Fruit fly (Drosophila melanogaster) whole organism, embryonic: ENCODE results near the gene CG5498.

ENCODE experiments used
- CG10267 ChIP-seq: fragments of 200-800 bp; sonication (Bioruptor generic); optimal IDR thresholded peaks from 2 replicates; lab custom pipeline; 2018; ENCODE audit warnings: missing biosample characterization, mild to moderate bottlenecking, missing genetic modification characterization, moderate library complexity
- CG10565 ChIP-seq: fragments of 200-800 bp; sonication (Bioruptor generic); optimal IDR thresholded peaks from 3 replicates; lab custom pipeline; 2016; ENCODE audit warnings: missing biosample characterization, mild to moderate bottlenecking, missing genetic modification characterization
- CG11085 ChIP-seq: fragments of 200-800 bp; sonication (Bioruptor generic); IDR thresholded peaks from 2 replicates; pipeline ENCODE4 v1.3.6; 2022; ENCODE audit warnings: missing biosample characterization, missing genetic modification characterization
- CG11093 ChIP-seq: fragments of 200-800 bp; sonication (Bioruptor generic); IDR thresholded peaks from 3 replicates; pipeline ENCODE4 v1.3.6; 2022; ENCODE audit warnings: missing biosample characterization, missing genetic modification characterization
- CG11247 ChIP-seq: fragments of 200-800 bp; sonication (Bioruptor generic); IDR thresholded peaks from 2 replicates; pipeline ENCODE4 v1.3.6; 2022; ENCODE audit warnings: missing biosample characterization, missing genetic modification characterization
- CG11456 ChIP-seq: fragments of 200-800 bp; sonication (Bioruptor generic); IDR thresholded peaks from 3 replicates; pipeline ENCODE4 v1.3.6; 2022; ENCODE audit warnings: missing biosample characterization, missing genetic modification characterization
- CG12236 ChIP-seq: fragments of 200-800 bp; sonication (Bioruptor generic); optimal IDR thresholded peaks from 2 replicates; lab custom pipeline; 2016; ENCODE audit warnings: missing biosample characterization, missing genetic modification characterization
- CG16815 ChIP-seq: fragments of 200-800 bp; sonication (Bioruptor generic); optimal IDR thresholded peaks from 3 replicates; lab custom pipeline; 2017; ENCODE audit warnings: missing biosample characterization, mild to moderate bottlenecking, missing genetic modification characterization
- CG34376 ChIP-seq: fragments of 200-800 bp; sonication (Bioruptor generic); optimal IDR thresholded peaks from 2 replicates; lab custom pipeline; 2018; ENCODE audit warnings: missing biosample characterization, mild to moderate bottlenecking, missing genetic modification characterization
- CG3838 ChIP-seq: fragments of 200-800 bp; sonication (Bioruptor generic); optimal IDR thresholded peaks from 3 replicates; lab custom pipeline; 2016; ENCODE audit warnings: missing biosample characterization, missing genetic modification characterization
- CG3847 ChIP-seq: fragments of 200-800 bp; sonication (Bioruptor generic); IDR thresholded peaks from 2 replicates; pipeline ENCODE4 v1.3.6; 2022; ENCODE audit warnings: missing biosample characterization, missing genetic modification characterization
- CG4360 ChIP-seq: fragments of 200-800 bp; sonication (Bioruptor generic); IDR thresholded peaks from 2 replicates; pipeline ENCODE4 v1.3.6; 2022; ENCODE audit warnings: missing biosample characterization, missing genetic modification characterization
- CG7556 ChIP-seq: fragments of 200-800 bp; sonication (Bioruptor generic); optimal IDR thresholded peaks from 2 replicates; lab custom pipeline; 2017; ENCODE audit warnings: missing biosample characterization, mild to moderate bottlenecking, missing genetic modification characterization
- CG7786 ChIP-seq: fragments of 200-800 bp; sonication (Bioruptor generic); optimal IDR thresholded peaks from 2 replicates; lab custom pipeline; 2016; ENCODE audit warnings: missing biosample characterization, missing genetic modification characterization
- CG8478 ChIP-seq: fragments of >200 bp; optimal IDR thresholded peaks from 2 replicates; lab custom pipeline; 2018
- CG8924 ChIP-seq: fragments of 200-800 bp; optimal IDR thresholded peaks from 3 replicates; lab custom pipeline; 2019; ENCODE audit warnings: missing biosample characterization, mild to moderate bottlenecking, missing genetic modification characterization, moderate library complexity
- CG9797 ChIP-seq: fragments of 200-800 bp; sonication (Bioruptor generic); optimal IDR thresholded peaks from 3 replicates; lab custom pipeline; 2018; ENCODE audit warnings: missing biosample characterization, mild to moderate bottlenecking, missing genetic modification characterization
- Camta ChIP-seq: fragments of 200-800 bp; sonication (Bioruptor generic); optimal IDR thresholded peaks from 2 replicates; lab custom pipeline; 2016; ENCODE audit warnings: missing biosample characterization, missing genetic modification characterization
- CkIIα-i1 ChIP-seq: fragments of 200-800 bp; sonication (Bioruptor generic); IDR thresholded peaks from 2 replicates; pipeline ENCODE4 v1.3.6; 2022; ENCODE audit warnings: missing biosample characterization, missing genetic modification characterization
- D ChIP-seq, 2 experiments: fragments of 200-800 bp in 1 of 2; fragments of >200 bp in 1 of 2; sonication (Bioruptor generic) in 1 of 2; optimal IDR thresholded peaks; 2 replicates in 1 of 2; 3 replicates in 1 of 2; lab custom pipeline; 2017; ENCODE audit warnings: mild to moderate bottlenecking in 1 of 2, missing biosample characterization in 1 of 2, missing genetic modification characterization in 1 of 2, missing genetic modification reagents in 1 of 2
- Dad ChIP-seq: fragments of 200-800 bp; sonication (Bioruptor generic); optimal IDR thresholded peaks from 3 replicates; lab custom pipeline; 2016; ENCODE audit warnings: missing biosample characterization, missing genetic modification characterization
- Dfd ChIP-seq, 2 experiments: fragments of >200 bp; optimal IDR thresholded peaks; 2 replicates each; lab custom pipeline; 2017; ENCODE audit warnings: missing biosample characterization in 2 of 2, missing genetic modification characterization in 2 of 2
- Elba2 ChIP-seq: fragments of 200-800 bp; sonication (Bioruptor generic); optimal IDR thresholded peaks from 3 replicates; lab custom pipeline; 2016; ENCODE audit warnings: missing biosample characterization, missing genetic modification characterization
- Gsc ChIP-seq: fragments of 200-800 bp; sonication (Bioruptor generic); IDR thresholded peaks from 2 replicates; pipeline ENCODE4 v1.3.6; 2022; ENCODE audit warnings: missing biosample characterization, missing genetic modification characterization
- Gug ChIP-seq: fragments of 200-800 bp; sonication (Bioruptor generic); IDR thresholded peaks from 4 replicates; pipeline ENCODE4 v1.3.6; 2022; ENCODE audit warnings: missing biosample characterization, missing genetic modification characterization
- Hr39 ChIP-seq: fragments of >200 bp; optimal IDR thresholded peaks from 2 replicates; lab custom pipeline; 2017
- Hr51 ChIP-seq, 2 experiments: fragments of 200-800 bp; sonication (Bioruptor generic); optimal IDR thresholded peaks; 2 replicates in 1 of 2; 3 replicates in 1 of 2; lab custom pipeline; 2016 to 2018; ENCODE audit warnings: missing biosample characterization in 2 of 2, missing genetic modification characterization in 2 of 2, mild to moderate bottlenecking in 1 of 2, moderate library complexity in 1 of 2
- Hsf ChIP-seq: fragments of 200-800 bp; sonication (Bioruptor generic); optimal IDR thresholded peaks from 3 replicates; lab custom pipeline; 2016; ENCODE audit warnings: missing biosample characterization, missing genetic modification characterization
- Lpt ChIP-seq: fragments of >200 bp; optimal IDR thresholded peaks from 2 replicates; lab custom pipeline; 2018; ENCODE audit warnings: missing biosample characterization, missing genetic modification characterization
- MBD-R2 ChIP-seq: fragments of 200-800 bp; sonication (Bioruptor generic); IDR thresholded peaks from 2 replicates; pipeline ENCODE4 v1.3.6; 2022; ENCODE audit warnings: missing biosample characterization, missing genetic modification characterization
- NK7.1 ChIP-seq: fragments of 200-800 bp; sonication (Bioruptor generic); optimal IDR thresholded peaks from 3 replicates; lab custom pipeline; 2016; ENCODE audit warnings: missing biosample characterization, missing genetic modification characterization
- Ptx1 ChIP-seq: fragments of 200-800 bp; sonication (Bioruptor generic); IDR thresholded peaks from 2 replicates; pipeline ENCODE4 v1.3.6; 2022; ENCODE audit warnings: missing biosample characterization, missing genetic modification characterization
- Sin3A ChIP-seq: fragments of >200 bp; optimal IDR thresholded peaks from 2 replicates; lab custom pipeline; 2018
- Six4 ChIP-seq: fragments of 200-800 bp; sonication (Bioruptor generic); optimal IDR thresholded peaks from 2 replicates; lab custom pipeline; 2016; ENCODE audit warnings: missing biosample characterization, missing genetic modification characterization
- Sox102F ChIP-seq: fragments of 200-800 bp; sonication (Bioruptor generic); optimal IDR thresholded peaks from 2 replicates; lab custom pipeline; 2018; ENCODE audit warnings: missing biosample characterization, mild to moderate bottlenecking, missing genetic modification characterization, moderate library complexity
- amos ChIP-seq: fragments of 200-800 bp; sonication (Bioruptor generic); IDR thresholded peaks from 2 replicates; pipeline ENCODE4 v1.3.6; 2022; ENCODE audit warnings: missing biosample characterization, missing genetic modification characterization; ENCODE audit not compliant: partially characterized antibody
- chn ChIP-seq: fragments of 200-800 bp; sonication (Bioruptor generic); optimal IDR thresholded peaks from 2 replicates; lab custom pipeline; 2016; ENCODE audit warnings: missing biosample characterization, missing genetic modification characterization
- cwo ChIP-seq: fragments of 200-800 bp; sonication (Bioruptor generic); optimal IDR thresholded peaks from 3 replicates; lab custom pipeline; 2017; ENCODE audit warnings: missing biosample characterization, missing genetic modification characterization, mild to moderate bottlenecking, moderate library complexity, missing genetic modification reagents
- emc ChIP-seq: fragments of 200-800 bp; sonication (Bioruptor generic); optimal IDR thresholded peaks from 2 replicates; lab custom pipeline; 2016; ENCODE audit warnings: missing biosample characterization, missing genetic modification characterization
- fu2 ChIP-seq: fragments of 200-800 bp; sonication (Bioruptor generic); optimal IDR thresholded peaks from 2 replicates; lab custom pipeline; 2016; ENCODE audit warnings: missing biosample characterization, missing genetic modification characterization
- insv ChIP-seq, 2 experiments: fragments of 200-800 bp; sonication (Bioruptor generic); optimal IDR thresholded peaks; 3 replicates each; lab custom pipeline; 2016 to 2018; ENCODE audit warnings: missing biosample characterization in 2 of 2, missing genetic modification characterization in 2 of 2
- lov ChIP-seq, 2 experiments: fragments of 200-800 bp in 1 of 2; fragments of >200 bp in 1 of 2; sonication (Bioruptor generic) in 1 of 2; IDR thresholded peaks in 1 of 2; optimal IDR thresholded peaks in 1 of 2; 2 replicates in 1 of 2; 3 replicates in 1 of 2; pipeline versions ENCODE4 v1.3.6 to Lab custom; 2017 to 2022; ENCODE audit warnings: missing biosample characterization in 1 of 2, missing genetic modification characterization in 1 of 2
- oc ChIP-seq: fragments of 200-800 bp; sonication (Bioruptor generic); optimal IDR thresholded peaks from 2 replicates; lab custom pipeline; 2018; ENCODE audit warnings: missing biosample characterization, mild to moderate bottlenecking, missing genetic modification characterization, moderate library complexity
- org-1 ChIP-seq: fragments of 200-800 bp; sonication (Bioruptor generic); optimal IDR thresholded peaks from 2 replicates; lab custom pipeline; 2017; ENCODE audit warnings: missing biosample characterization, missing genetic modification characterization
- peb ChIP-seq: fragments of 200-800 bp; sonication (Bioruptor generic); IDR thresholded peaks from 2 replicates; pipeline ENCODE4 v1.3.6; 2022; ENCODE audit warnings: missing biosample characterization, missing genetic modification characterization
- repo ChIP-seq: fragments of 200-800 bp; sonication (Bioruptor generic); optimal IDR thresholded peaks from 2 replicates; lab custom pipeline; 2016; ENCODE audit warnings: missing biosample characterization, missing genetic modification characterization
- sd ChIP-seq: fragments of 200-800 bp; sonication (Bioruptor generic); optimal IDR thresholded peaks from 3 replicates; lab custom pipeline; 2018; ENCODE audit warnings: missing biosample characterization, mild to moderate bottlenecking, missing genetic modification characterization, moderate library complexity
- wdn ChIP-seq: fragments of 200-800 bp; sonication (Bioruptor generic); IDR thresholded peaks from 2 replicates; pipeline ENCODE4 v1.3.6; 2022; ENCODE audit warnings: missing biosample characterization, missing genetic modification characterization
- z ChIP-seq: fragments of 200-800 bp; sonication (Bioruptor generic); IDR thresholded peaks from 3 replicates; pipeline ENCODE4 v1.3.6; 2022; ENCODE audit warnings: missing biosample characterization, missing genetic modification characterization

Gene CG5498

DNA sequence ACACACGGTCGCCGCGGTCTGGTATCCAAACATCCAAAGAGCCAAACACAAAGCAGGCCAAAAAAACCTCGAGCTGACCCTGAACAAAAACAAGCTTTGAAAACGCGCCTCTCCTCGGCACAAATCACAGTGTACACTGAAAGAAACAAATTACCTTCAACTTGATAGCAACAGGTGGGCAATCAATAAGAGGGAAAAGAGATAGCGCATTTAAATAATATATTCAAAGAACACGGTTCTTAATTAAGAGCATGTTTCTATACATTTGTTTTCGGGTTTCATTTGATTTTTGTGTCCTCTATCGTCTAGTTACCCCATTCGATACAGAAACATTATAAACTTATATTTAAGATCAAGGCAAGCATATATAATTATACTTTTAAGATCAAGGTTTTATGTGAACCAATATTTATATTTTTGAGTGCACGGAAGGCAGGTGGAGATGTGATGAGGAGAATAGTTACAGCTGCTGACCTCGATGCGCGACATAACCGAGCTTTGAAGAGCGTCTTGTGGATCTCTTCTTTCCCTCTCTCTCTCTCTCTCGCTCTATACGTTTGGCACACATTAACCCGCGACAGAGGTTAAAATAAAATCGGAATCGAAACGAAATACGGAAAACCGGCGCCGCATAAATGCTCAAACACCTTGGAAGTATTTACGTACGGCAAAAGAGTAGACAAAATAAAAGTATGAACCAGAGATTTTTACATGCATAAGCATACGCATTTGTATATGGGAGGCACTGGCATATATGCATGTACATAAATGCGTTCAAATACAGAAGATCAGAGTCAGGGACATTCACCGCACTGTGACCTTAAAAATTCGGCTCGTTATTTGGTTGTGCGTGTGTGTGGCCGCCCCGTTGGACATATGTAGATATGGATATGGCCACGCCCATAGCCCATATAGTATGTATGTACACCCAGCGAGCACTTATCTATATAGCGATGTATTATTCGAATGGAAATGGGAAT is 14.6 kb upstream of the CG5498 start (continued):
- TF ChIP-seq Dfd (GFP tag; optimal IDR thresholded peaks at IDR 0.05; lab: Kevin White, UChicago) (no peak), CG7786 (GFP tag; lab: Kevin White, UChicago) (peak; percentile 63), emc (GFP tag; lab: Kevin White, UChicago) (peak; percentile 39), MBD-R2 (peak; percentile 9; the same call in 1 of the 2 replicates), CG3838 (GFP tag; lab: Kevin White, UChicago) (peak; percentile 19), CG8924 (peak; percentile 92), CG34376 (GFP tag; lab: Kevin White, UChicago) (peak; percentile 71), z (GFP tag; lab: Robert Waterston, UW) (no peak), Sox102F (peak; percentile 91), Ptx1 (peak; percentile 85), sd (tag; lab: Kevin White, UChicago) (peak; percentile 66), wdn (0 out of 2 replicates have a peak, but pooled peaks have one; percentile 21), fu2 (GFP tag; lab: Kevin White, UChicago) (peak; percentile 70), chn (GFP tag; lab: Kevin White, UChicago) (peak; percentile 73), Gsc (GFP tag; lab: Robert Waterston, UW) (no peak), Hr51 (GFP tag; optimal IDR thresholded peaks at IDR 0.05; lab: Kevin White, UChicago) (peak; percentile 55 to 92), peb (peak; percentile 51; the same call in 1 of the 2 replicates), CG9797 (GFP tag; lab: Kevin White, UChicago) (peak; percentile 13), Camta (GFP tag; lab: Kevin White, UChicago) (peak; percentile 60), CG11085 (GFP tag; lab: Robert Waterston, UW) (no peak), Gug (GFP tag; lab: Robert Waterston, UW) (peak; percentile 60; the same call in 3 of the 4 replicates), insv (GFP tag; optimal IDR thresholded peaks at IDR 0.05; lab: Kevin White, UChicago) (peak in 1 of 2 experiments; percentile 12), CG4360 (no peak), Dad (GFP tag; lab: Kevin White, UChicago) (peak; percentile 61), org-1 (peak; percentile 81), CG3847 (GFP tag; lab: Robert Waterston, UW) (peak; percentile 73), Elba2 (GFP tag; lab: Kevin White, UChicago) (peak; percentile 5), CG10267 (tag; lab: Kevin White, UChicago) (peak; percentile 82), Hsf (GFP tag; lab: Kevin White, UChicago) (peak; percentile 86), cwo (GFP tag; lab: Kevin White, UChicago) (peak; percentile 81), D (optimal IDR thresholded peaks at IDR 0.05; lab: Kevin White, UChicago) (no peak), D (GFP tag; optimal IDR thresholded peaks at IDR 0.05; lab: Kevin White, UChicago) (peak; percentile 77), Six4 (GFP tag; lab: Kevin White, UChicago) (peak; percentile 69), repo (GFP tag; lab: Kevin White, UChicago) (peak; percentile 44), CG8478 (no peak), CG11247 (0 out of 2 replicates have a peak, but pooled peaks have one; percentile 28), CG7556 (GFP tag; lab: Kevin White, UChicago) (peak; percentile 92), CG12236 (GFP tag; lab: Kevin White, UChicago) (peak; percentile 45), Lpt (GFP tag; lab: Kevin White, UChicago) (no peak), Hr39 (lab: Kevin White, UChicago) (no peak), CG16815 (GFP tag; lab: Kevin White, UChicago) (peak; percentile 60), lov (optimal IDR thresholded peaks at IDR 0.05; lab: Kevin White, UChicago) (no peak), lov (GFP tag; IDR thresholded peaks at IDR 0.05; lab: Robert Waterston, UW) (no peak), amos (no peak), CG11093 (GFP tag; lab: Robert Waterston, UW) (peak; percentile 71; the same call in 2 of the 3 replicates), Sin3A (no peak), CkIIα-i1 (GFP tag; lab: Robert Waterston, UW) (no peak), oc (tag; lab: Kevin White, UChicago) (peak; percentile 60), NK7.1 (GFP tag; lab: Kevin White, UChicago) (peak; percentile 54), CG10565 (GFP tag; lab: Kevin White, UChicago) (peak; percentile 29), CG11456 (GFP tag; lab: Robert Waterston, UW) (peak; percentile 74; the same call in 2 of the 3 replicates)
